Worm (Caenorhabditis elegans): ENCODE measurements around the gene best-7.

DNA sequence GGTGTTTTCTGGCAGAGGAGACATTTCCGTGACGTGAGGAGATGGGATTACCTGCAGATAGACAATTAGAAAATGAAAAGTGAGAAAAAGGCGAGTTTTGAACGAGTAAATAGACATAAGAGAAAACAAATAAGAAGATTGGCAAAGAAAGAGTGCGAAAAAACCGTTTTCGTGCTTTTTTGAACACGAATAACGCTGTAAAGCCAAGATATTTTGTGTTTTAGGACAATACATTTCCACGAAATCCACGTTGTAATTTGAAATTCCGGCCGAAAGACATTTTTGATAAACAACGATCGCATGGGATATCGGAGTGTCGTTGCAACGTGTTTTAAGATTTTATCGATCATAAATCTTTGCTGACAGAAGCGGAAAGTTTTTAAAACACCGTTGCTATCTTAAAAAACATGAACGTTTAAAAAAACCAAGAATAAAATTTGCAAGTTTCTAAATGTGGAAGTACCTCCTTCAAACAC lies 19.3 kb downstream of the best-7 start, which contains the start of gene adk-1:
- TF ChIP-seq F13H6.1 (tag; optimal IDR thresholded peaks at IDR 0.05) (no peak), unc-3 (GFP tag; conservative IDR thresholded peaks at IDR 0.05) (no peak), unc-3 (tag; optimal IDR thresholded peaks at IDR 0.05) (no peak), ceh-2 (tag; optimal IDR thresholded peaks at IDR 0.05) (no peak)

All from whole organism, late embryonic.